Worm (Caenorhabditis elegans) whole organism, L1 larva: ENCODE results near the gene oac-40.

Experiments
- ama-1 ChIP-seq: fragments of 150-350 bp; optimal IDR thresholded peaks from 2 replicates; lab custom pipeline; 2014
- ceh-82 ChIP-seq, 3 experiments: fragments of 150-350 bp in 1 of 3; sonication (generic microtip) in 2 of 3; optimal IDR thresholded peaks; 2 replicates each; lab custom pipeline; 2014 to 2017; ENCODE audit warnings: missing biosample characterization in 3 of 3, missing genetic modification characterization in 3 of 3
- fkh-8 ChIP-seq: sonication (generic microtip); optimal IDR thresholded peaks from 2 replicates; lab custom pipeline; 2016; ENCODE audit warnings: mild to moderate bottlenecking, missing genetic modification characterization, missing compliant biosample characterization
- jun-1 ChIP-seq: fragments of 150-350 bp; optimal IDR thresholded peaks from 2 replicates; lab custom pipeline; 2014; ENCODE audit warnings: missing biosample characterization, missing genetic modification reagents, missing genetic modification characterization
- nhr-237 ChIP-seq: fragments of 150-350 bp; optimal IDR thresholded peaks from 2 replicates; lab custom pipeline; 2014; ENCODE audit warnings: missing biosample characterization, missing genetic modification characterization
- skn-1 ChIP-seq: fragments of 150-350 bp; optimal IDR thresholded peaks from 2 replicates; lab custom pipeline; 2014; ENCODE audit warnings: missing biosample characterization, missing genetic modification characterization
- tbx-2 ChIP-seq: sonication (generic microtip); optimal IDR thresholded peaks from 2 replicates; lab custom pipeline; 2016; ENCODE audit warnings: missing genetic modification characterization, missing compliant biosample characterization

- TF ChIP-seq ceh-82 (tag; optimal IDR thresholded peaks at IDR 0.05; lab: Kevin White, UChicago) (no peak), tbx-2 (tag; lab: Kevin White, UChicago) (no peak), skn-1 (tag; lab: Kevin White, UChicago) (no peak), ama-1 (lab: Kevin White, UChicago) (no peak), jun-1 (tag; lab: Kevin White, UChicago) (no peak), nhr-237 (tag; lab: Kevin White, UChicago) (no peak), fkh-8 (tag; lab: Kevin White, UChicago) (peak; percentile 83)
These were observed 39.1 kb downstream of the oac-40 start for ce11 chrV:9055644-9056043.
